Fruit fly (Drosophila melanogaster): ENCODE data around the gene CG32801.
A peak's percentile ranks its signal among the peaks of the same experiment; 100 is the strongest.

Gene CG32801

dm6 chrX:1940020-1940419, 37.0 kb upstream of the CG32801 start, which contains the start of the genes CG3857 and CG3587 (continued):
- TF ChIP-seq CG10631 (GFP tag; optimal IDR thresholded peaks at IDR 0.05) = peak; percentile 73
- TF ChIP-seq CG6854 (GFP tag; optimal IDR thresholded peaks at IDR 0.05) = no peak
- peak; percentile 57 for TF ChIP-seq fd59A (GFP tag; optimal IDR thresholded peaks at IDR 0.05)
- TF ChIP-seq CG1621 (tag; optimal IDR thresholded peaks at IDR 0.05) = peak; percentile 50
- TF ChIP-seq CG6792 (GFP tag; optimal IDR thresholded peaks at IDR 0.05) = peak; percentile 71
- no peak for TF ChIP-seq CG6276 (GFP tag; optimal IDR thresholded peaks at IDR 0.05)
- peak; percentile 36 for TF ChIP-seq CG6808 (GFP tag; optimal IDR thresholded peaks at IDR 0.05)
- peak; percentile 82 for TF ChIP-seq OdsH (GFP tag; optimal IDR thresholded peaks at IDR 0.05)
- TF ChIP-seq net (GFP tag; optimal IDR thresholded peaks at IDR 0.05) = peak; percentile 59
- TF ChIP-seq Ets96B (tag; optimal IDR thresholded peaks at IDR 0.05) = peak; percentile 65
- TF ChIP-seq CG8632 (GFP tag; optimal IDR thresholded peaks at IDR 0.05) = peak; percentile 54
- peak; percentile 85 for TF ChIP-seq lz (GFP tag; optimal IDR thresholded peaks at IDR 0.05)
- peak; percentile 89 for TF ChIP-seq Eip78C (GFP tag)
- TF ChIP-seq CG32006 (GFP tag; optimal IDR thresholded peaks at IDR 0.05) = peak; percentile 79
- TF ChIP-seq Sox14 (GFP tag; optimal IDR thresholded peaks at IDR 0.05) = peak; percentile 77
- TF ChIP-seq eg (GFP tag; IDR thresholded peaks at IDR 0.05) = 0 out of 3 replicates have a peak, but pooled peaks have one; percentile 55
- peak; percentile 93 for TF ChIP-seq fkh (GFP tag; optimal IDR thresholded peaks at IDR 0.05)
- TF ChIP-seq CG3032 (tag; optimal IDR thresholded peaks at IDR 0.05) = peak; percentile 71
- peak; percentile 48 for TF ChIP-seq CG8119 (GFP tag; IDR thresholded peaks at IDR 0.05)
- peak in 1 of 2 experiments; percentile 68 for TF ChIP-seq ss (GFP tag; optimal IDR thresholded peaks at IDR 0.05)
- TF ChIP-seq esn (GFP tag; optimal IDR thresholded peaks at IDR 0.05) = peak; percentile 85
- TF ChIP-seq vri (GFP tag; optimal IDR thresholded peaks at IDR 0.05) = peak; percentile 56

DNA sequence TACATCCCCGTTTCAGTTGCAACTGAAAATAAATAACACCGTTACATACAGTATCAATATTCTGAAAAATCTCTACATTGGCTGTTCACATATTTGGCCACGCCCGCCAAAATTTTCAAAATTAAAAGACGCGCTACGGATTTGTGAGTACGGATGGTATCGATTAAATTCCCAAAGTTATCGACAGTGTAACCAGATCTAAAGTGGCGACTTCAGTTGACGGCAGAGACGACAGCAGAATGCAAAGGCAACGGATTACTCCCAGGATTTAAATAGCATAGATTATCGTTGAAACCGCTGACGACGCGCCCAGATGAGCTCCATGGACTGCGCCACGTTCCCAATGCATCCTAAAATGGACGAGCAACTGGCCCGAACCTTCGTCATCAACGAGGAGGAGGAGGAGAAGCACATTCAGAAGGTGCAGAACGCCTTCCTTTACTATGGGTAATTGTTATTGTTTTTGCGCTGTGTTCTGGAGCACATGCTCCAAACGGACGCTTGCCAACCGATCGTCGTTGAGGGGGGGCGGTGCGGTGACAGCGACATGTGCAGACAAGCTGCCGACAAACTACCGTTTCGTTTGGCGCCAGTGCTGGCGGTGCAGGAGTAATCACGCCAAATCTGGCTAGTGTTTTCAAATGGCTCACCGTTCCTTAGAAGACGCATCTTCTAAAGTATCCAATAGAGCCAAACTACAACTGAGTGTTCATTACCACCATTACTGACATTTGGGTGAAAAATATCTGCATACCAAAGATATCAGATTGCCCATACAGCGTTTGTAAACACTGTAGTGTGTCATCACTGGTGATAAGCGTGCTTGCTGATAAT, 24.7 kb upstream of the CG32801 start, which contains the start of gene CG11596:
CG11596 (plus strand) TSS at position 211 of the 834 bp plus-strand sequence.
- TF ChIP-seq CG10631 (GFP tag; optimal IDR thresholded peaks at IDR 0.05) (no peak), cyc (GFP tag; optimal IDR thresholded peaks at IDR 0.05) (no peak), Eip75B (GFP tag; optimal IDR thresholded peaks at IDR 0.05) (no peak), fkh (GFP tag; optimal IDR thresholded peaks at IDR 0.05) (peak; percentile 58), CG32006 (GFP tag; optimal IDR thresholded peaks at IDR 0.05) (no peak), CG8119 (GFP tag; IDR thresholded peaks at IDR 0.05) (no peak), eg (GFP tag; IDR thresholded peaks at IDR 0.05) (0 out of 3 replicates have a peak, but pooled peaks have one; percentile 23), CG8632 (GFP tag; optimal IDR thresholded peaks at IDR 0.05) (no peak), Sox14 (GFP tag; optimal IDR thresholded peaks at IDR 0.05) (no peak), esn (GFP tag; optimal IDR thresholded peaks at IDR 0.05) (peak; percentile 16), dsx (GFP tag; optimal IDR thresholded peaks at IDR 0.05; ENCODE audit: poor library complexity, severe bottlenecking) (peak; percentile 34), ss (GFP tag; optimal IDR thresholded peaks at IDR 0.05) (no peak), net (GFP tag; optimal IDR thresholded peaks at IDR 0.05) (no peak), CG8319 (GFP tag; optimal IDR thresholded peaks at IDR 0.05) (no peak), CG6854 (GFP tag; optimal IDR thresholded peaks at IDR 0.05) (no peak), svp (GFP tag) (peak; percentile 62), CG3919 (GFP tag; optimal IDR thresholded peaks at IDR 0.05) (no peak), achi (GFP tag; optimal IDR thresholded peaks at IDR 0.05) (no peak), Eip78C (GFP tag) (no peak), CG1621 (tag; optimal IDR thresholded peaks at IDR 0.05) (peak; percentile 89), CG15336 (GFP tag; IDR thresholded peaks at IDR 0.05) (no peak), Lpt (GFP tag; optimal IDR thresholded peaks at IDR 0.05) (no peak), Ets21C (GFP tag; optimal IDR thresholded peaks at IDR 0.05) (no peak), CG11902 (GFP tag; optimal IDR thresholded peaks at IDR 0.05) (no peak)

DNA sequence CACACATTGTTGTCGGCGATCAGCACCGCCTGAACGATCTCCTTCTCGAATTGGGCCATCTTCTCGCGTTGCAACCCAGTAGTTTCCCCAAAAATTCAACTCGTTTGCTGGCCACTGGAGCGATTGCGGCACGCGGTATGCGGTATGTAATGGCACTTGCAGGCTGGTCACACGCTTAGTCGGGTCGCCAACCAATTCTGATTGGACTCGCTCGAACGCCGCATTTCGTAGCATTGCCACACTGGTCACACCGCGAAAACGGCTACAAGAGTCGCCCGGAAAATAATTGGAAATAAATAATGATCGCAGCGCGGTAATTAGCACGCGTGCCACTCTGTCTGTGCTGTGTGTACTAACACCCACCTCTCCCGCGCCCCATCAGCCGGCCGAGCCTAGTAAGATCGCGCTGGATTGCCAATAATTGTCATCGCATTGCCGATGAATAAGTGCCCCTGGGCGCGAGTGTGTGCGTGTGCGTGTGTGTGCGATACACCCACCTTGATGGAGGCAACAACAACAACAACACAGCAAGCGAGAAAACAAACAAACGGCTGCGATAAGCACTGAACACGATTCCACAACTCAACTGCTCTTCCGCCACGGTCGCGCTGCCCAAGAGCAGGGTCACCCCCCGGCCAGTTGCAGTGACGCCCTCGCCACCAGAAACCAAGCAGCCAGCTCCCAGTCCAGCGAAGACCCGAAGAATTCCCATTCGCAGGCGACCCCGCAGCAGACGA, 20.0 kb upstream of the CG32801 start, which contains the start of the genes eIF2Bepsilon and Ocrl:
eIF2Bepsilon (minus strand) TSS at position 110 of the 737 bp plus-strand sequence.
Ocrl (plus strand) TSS at position 217 of the 737 bp plus-strand sequence.
- no peak for TF ChIP-seq CG16779 (tag; optimal IDR thresholded peaks at IDR 0.05)
- TF ChIP-seq CG11294 (GFP tag; IDR thresholded peaks at IDR 0.05) = no peak
- peak; percentile 57 for TF ChIP-seq CG1621 (tag; optimal IDR thresholded peaks at IDR 0.05)
- no peak for TF ChIP-seq CG6808 (GFP tag; optimal IDR thresholded peaks at IDR 0.05)
- TF ChIP-seq CG6163 (GFP tag; IDR thresholded peaks at IDR 0.05) = 0 out of 3 replicates have a peak, but pooled peaks have one; percentile 5
- no peak for TF ChIP-seq Ets96B (tag; optimal IDR thresholded peaks at IDR 0.05)
- no peak for TF ChIP-seq Sox14 (GFP tag; optimal IDR thresholded peaks at IDR 0.05)
- no peak for TF ChIP-seq lz (GFP tag; optimal IDR thresholded peaks at IDR 0.05)
- TF ChIP-seq net (GFP tag; optimal IDR thresholded peaks at IDR 0.05) = no peak
- TF ChIP-seq CG6854 (GFP tag; optimal IDR thresholded peaks at IDR 0.05) = no peak
- no peak for TF ChIP-seq fd85E (GFP tag; optimal IDR thresholded peaks at IDR 0.05)
- TF ChIP-seq Blimp-1 (GFP tag; optimal IDR thresholded peaks at IDR 0.05) = no peak
- no peak for TF ChIP-seq CG9139 (GFP tag; optimal IDR thresholded peaks at IDR 0.05)
- no peak for TF ChIP-seq OdsH (GFP tag; optimal IDR thresholded peaks at IDR 0.05)
- TF ChIP-seq CG10669 (GFP tag; optimal IDR thresholded peaks at IDR 0.05) = no peak
- TF ChIP-seq esn (GFP tag; optimal IDR thresholded peaks at IDR 0.05) = no peak
- TF ChIP-seq svp (GFP tag) = peak; percentile 88
- TF ChIP-seq fkh (GFP tag; optimal IDR thresholded peaks at IDR 0.05) = peak; percentile 88
- TF ChIP-seq Smox (GFP tag; optimal IDR thresholded peaks at IDR 0.05) = no peak
- no peak for TF ChIP-seq pdm3 (GFP tag; optimal IDR thresholded peaks at IDR 0.05)
- no peak for TF ChIP-seq CG32006 (GFP tag; optimal IDR thresholded peaks at IDR 0.05)

Data from whole organism, prepupa.